Worm (Caenorhabditis elegans) whole organism, early embryonic: ENCODE data around the gene hizr-1.

Experiments
- F13C5.2 ChIP-seq: sonication (generic microtip); optimal IDR thresholded peaks from 2 replicates; lab custom pipeline; 2017; ENCODE audit warnings: mild to moderate bottlenecking, missing genetic modification characterization, inconsistent platforms, missing compliant biosample characterization
- aly-1 ChIP-seq: sonication (generic microtip); optimal IDR thresholded peaks from 2 replicates; lab custom pipeline; 2016; ENCODE audit warnings: missing genetic modification characterization, missing compliant biosample characterization
- ama-1 ChIP-seq: fragments of 150-350 bp; optimal IDR thresholded peaks from 2 replicates; lab custom pipeline; 2014
- ceh-13 ChIP-seq: fragments of 200-800 bp; sonication (Bioruptor generic); optimal IDR thresholded peaks from 2 replicates; lab custom pipeline; 2018; ENCODE audit warnings: mild to moderate bottlenecking, missing genetic modification characterization, missing compliant biosample characterization
- flt-1 ChIP-seq: fragments of 200-800 bp; sonication (Bioruptor generic); IDR thresholded peaks from 2 replicates; pipeline ENCODE4 v1.3.6; 2022; ENCODE audit warnings: missing genetic modification characterization, missing compliant biosample characterization
- hmbx-1 ChIP-seq: sonication (generic microtip); optimal IDR thresholded peaks from 2 replicates; lab custom pipeline; 2016; ENCODE audit warnings: mild to moderate bottlenecking, missing genetic modification characterization, missing compliant biosample characterization
- hnd-1 ChIP-seq: sonication (generic microtip); optimal IDR thresholded peaks from 2 replicates; lab custom pipeline; 2016; ENCODE audit warnings: missing genetic modification characterization, missing compliant biosample characterization
- pes-1 ChIP-seq: fragments of 200-800 bp; sonication (Bioruptor generic); IDR thresholded peaks from 2 replicates; pipeline ENCODE4 v1.3.6; 2022; ENCODE audit warnings: missing genetic modification reagents, missing genetic modification characterization, missing compliant biosample characterization
- scrt-1 ChIP-seq: fragments of 200-800 bp; sonication (Bioruptor generic); IDR thresholded peaks from 2 replicates; pipeline ENCODE4 v1.3.6; 2022; ENCODE audit warnings: missing genetic modification characterization, missing compliant biosample characterization
- tbx-11 ChIP-seq: fragments of 200-800 bp; sonication (Bioruptor generic); IDR thresholded peaks from 2 replicates; pipeline ENCODE4 v1.3.6; 2022; ENCODE audit warnings: missing genetic modification characterization, missing compliant biosample characterization
- tbx-37 ChIP-seq: fragments of 200-800 bp; sonication (Bioruptor generic); conservative IDR thresholded peaks from 2 replicates; pipeline ENCODE4 v1.3.6; 2022; ENCODE audit warnings: missing genetic modification reagents, missing genetic modification characterization, missing compliant biosample characterization

DNA sequence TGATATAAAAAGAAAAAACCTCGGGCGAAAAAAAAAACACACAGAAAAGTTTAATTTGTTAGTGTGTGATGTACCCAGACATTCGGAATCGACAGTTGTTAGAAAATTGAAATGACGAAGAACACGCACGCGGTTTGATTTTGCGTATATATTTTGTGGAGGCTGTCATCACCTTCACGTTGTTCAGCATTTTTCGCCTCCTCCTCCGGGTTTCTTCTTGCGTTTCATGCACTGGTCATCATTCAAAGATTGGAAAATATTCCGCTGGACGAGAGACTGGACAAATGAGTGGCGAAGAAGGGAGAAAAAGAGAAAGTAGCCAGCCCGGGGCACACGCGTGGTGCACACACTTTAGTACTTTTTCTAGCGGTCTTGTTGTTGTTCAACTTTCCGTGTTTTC lies 26.8 kb downstream of the hizr-1 start:
- TF ChIP-seq pes-1 (GFP tag; lab: Robert Waterston, UW) (no peak), ama-1 (lab: Kevin White, UChicago) (no peak), aly-1 (tag; lab: Kevin White, UChicago) (no peak), hmbx-1 (tag; lab: Kevin White, UChicago) (no peak), flt-1 (GFP tag; lab: Robert Waterston, UW) (no peak), F13C5.2 (no peak), ceh-13 (GFP tag; lab: Kevin White, UChicago) (no peak), tbx-37 (GFP tag; lab: Robert Waterston, UW) (no peak), hnd-1 (tag; lab: Kevin White, UChicago) (no peak), tbx-11 (GFP tag; lab: Robert Waterston, UW) (no peak), scrt-1 (no peak)
